ENCODE assay signal across 4 fruit fly cellular contexts in genomic region chrX:16263415-16263814, dm6.
TF ChIP-seq lines count a peak whose summit lies in the region.

No protein-coding gene starts in this region.

- TF ChIP-seq CTCF in whole organism, embryonic (GFP tag; optimal IDR thresholded peaks at IDR 0.05; lab: Kevin White, UChicago), result no peak

TF ChIP-seq in whole organism, embryonic, 481 proteins besides CTCF, POLR2A, EP300 and RAD21 (continues in another document):
- TF ChIP-seq CG6254 (GFP tag; optimal IDR thresholded peaks at IDR 0.05; lab: Kevin White, UChicago) (peak; percentile 72), HLH54F (GFP tag; optimal IDR thresholded peaks at IDR 0.05; lab: Kevin White, UChicago) (peak; percentile 19), CG17912 (GFP tag; optimal IDR thresholded peaks at IDR 0.05; lab: Kevin White, UChicago) (no peak), Dp (GFP tag; optimal IDR thresholded peaks at IDR 0.05; lab: Kevin White, UChicago) (no peak), CG2199 (GFP tag; IDR thresholded peaks at IDR 0.05; lab: Robert Waterston, UW) (0 out of 3 replicates have a peak, but pooled peaks have one; percentile 56), CG11695 (GFP tag; IDR thresholded peaks at IDR 0.05; lab: Robert Waterston, UW) (peak; percentile 78), CG7786 (GFP tag; optimal IDR thresholded peaks at IDR 0.05; lab: Kevin White, UChicago) (peak; percentile 24), CG4328 (GFP tag; optimal IDR thresholded peaks at IDR 0.05; lab: Kevin White, UChicago) (peak; percentile 1), org-1 (GFP tag; optimal IDR thresholded peaks at IDR 0.05; lab: Kevin White, UChicago) (peak; percentile 74), E2f2 (GFP tag; IDR thresholded peaks at IDR 0.05; lab: Robert Waterston, UW) (peak; percentile 55; the same call in 1 of the 2 replicates), CG34376 (GFP tag; optimal IDR thresholded peaks at IDR 0.05; lab: Kevin White, UChicago) (peak; percentile 56), sens (GFP tag; lab: Kevin White, UChicago) (peak; percentile 95), Lhr (GFP tag; optimal IDR thresholded peaks at IDR 0.05; lab: Kevin White, UChicago) (peak; percentile 34), MTF-1 (GFP tag; optimal IDR thresholded peaks at IDR 0.05; lab: Kevin White, UChicago; ENCODE audit: borderline replicate concordance) (peak; percentile 20), Dll (GFP tag; IDR thresholded peaks at IDR 0.05; lab: Robert Waterston, UW; ENCODE audit: partially characterized antibody) (no peak), CG14965 (GFP tag; optimal IDR thresholded peaks at IDR 0.05; lab: Kevin White, UChicago; ENCODE audit: borderline replicate concordance) (no peak), Trl (optimal IDR thresholded peaks at IDR 0.05; lab: Kevin White, UChicago) (no peak), Trl (GFP tag; optimal IDR thresholded peaks at IDR 0.05; lab: Kevin White, UChicago) (peak; percentile 46), cas (GFP tag; IDR thresholded peaks at IDR 0.05; lab: Robert Waterston, UW) (no peak), CG6272 (GFP tag; IDR thresholded peaks at IDR 0.05; lab: Robert Waterston, UW) (peak; percentile 53; the same call in 1 of the 2 replicates), knrl (GFP tag; IDR thresholded peaks at IDR 0.05; lab: Robert Waterston, UW; ENCODE audit: partially characterized antibody) (no peak)

TF ChIP-seq in whole organism, prepupa, 60 proteins besides CTCF, POLR2A, EP300 and RAD21 (continues in another document):
- TF ChIP-seq CG11762 (GFP tag; optimal IDR thresholded peaks at IDR 0.05; lab: Kevin White, UChicago; ENCODE audit: insufficient read depth) (peak; percentile 29), Sox14 (GFP tag; optimal IDR thresholded peaks at IDR 0.05; lab: Kevin White, UChicago) (peak; percentile 28), fd85E (GFP tag; optimal IDR thresholded peaks at IDR 0.05; lab: Kevin White, UChicago) (no peak), pdm3 (GFP tag; optimal IDR thresholded peaks at IDR 0.05; lab: Kevin White, UChicago) (peak; percentile 62), ss (GFP tag; optimal IDR thresholded peaks at IDR 0.05; lab: Kevin White, UChicago) (peak; percentile 62 to 73), Ets96B (tag; optimal IDR thresholded peaks at IDR 0.05; lab: Kevin White, UChicago) (peak; percentile 66), fd59A (GFP tag; optimal IDR thresholded peaks at IDR 0.05; lab: Kevin White, UChicago) (peak; percentile 52), CG3919 (GFP tag; optimal IDR thresholded peaks at IDR 0.05; lab: Kevin White, UChicago) (peak; percentile 65), CG10669 (GFP tag; optimal IDR thresholded peaks at IDR 0.05; lab: Kevin White, UChicago) (peak; percentile 65), CG15336 (GFP tag; IDR thresholded peaks at IDR 0.05; lab: Robert Waterston, UW) (peak; percentile 66), svp (GFP tag; lab: Kevin White, UChicago) (peak; percentile 86), esn (GFP tag; optimal IDR thresholded peaks at IDR 0.05; lab: Kevin White, UChicago) (peak; percentile 64), topi (GFP tag; optimal IDR thresholded peaks at IDR 0.05; lab: Kevin White, UChicago) (peak; percentile 53), eg (GFP tag; IDR thresholded peaks at IDR 0.05; lab: Robert Waterston, UW) (peak; percentile 42; the same call in 2 of the 3 replicates), CG3032 (tag; optimal IDR thresholded peaks at IDR 0.05; lab: Kevin White, UChicago) (peak; percentile 60), CG10631 (GFP tag; optimal IDR thresholded peaks at IDR 0.05; lab: Kevin White, UChicago) (peak; percentile 50), CG9139 (GFP tag; optimal IDR thresholded peaks at IDR 0.05; lab: Kevin White, UChicago) (peak; percentile 27), CG11902 (GFP tag; optimal IDR thresholded peaks at IDR 0.05; lab: Kevin White, UChicago) (peak; percentile 38), Lpt (GFP tag; optimal IDR thresholded peaks at IDR 0.05; lab: Kevin White, UChicago) (no peak), Gug (GFP tag; IDR thresholded peaks at IDR 0.05; lab: Robert Waterston, UW) (no peak; the same call in 1 of the 2 replicates), acj6 (GFP tag; optimal IDR thresholded peaks at IDR 0.05; lab: Kevin White, UChicago) (peak; percentile 60), CG6276 (GFP tag; optimal IDR thresholded peaks at IDR 0.05; lab: Kevin White, UChicago) (no peak), CG8319 (GFP tag; optimal IDR thresholded peaks at IDR 0.05; lab: Kevin White, UChicago) (peak; percentile 40)

TF ChIP-seq in whole organism, pupa, 21 proteins besides CTCF, POLR2A, EP300 and RAD21:
- no peak for TF ChIP-seq EcR (GFP tag; optimal IDR thresholded peaks at IDR 0.05; lab: Kevin White, UChicago)
- 0 out of 2 replicates have a peak, but pooled peaks have one; percentile 46 for TF ChIP-seq Ets98B (GFP tag; IDR thresholded peaks at IDR 0.05; lab: Robert Waterston, UW)
- TF ChIP-seq CG34367 (tag; optimal IDR thresholded peaks at IDR 0.05; lab: Kevin White, UChicago), result peak; percentile 69
- peak; percentile 60; the same call in 2 of the 3 replicates for TF ChIP-seq fd96Ca (GFP tag; IDR thresholded peaks at IDR 0.05; lab: Robert Waterston, UW)
- TF ChIP-seq CG14655 (GFP tag; optimal IDR thresholded peaks at IDR 0.05; lab: Kevin White, UChicago), result peak; percentile 59
- peak; percentile 68 for TF ChIP-seq CG9948 (tag; optimal IDR thresholded peaks at IDR 0.05; lab: Kevin White, UChicago)
- peak; percentile 38; the same call in 1 of the 2 replicates for TF ChIP-seq CG12605 (GFP tag; IDR thresholded peaks at IDR 0.05; lab: Robert Waterston, UW)
- TF ChIP-seq Pif1B (GFP tag; optimal IDR thresholded peaks at IDR 0.05; lab: Kevin White, UChicago), result peak; percentile 51
- peak; percentile 63 for TF ChIP-seq Pif1A (GFP tag; optimal IDR thresholded peaks at IDR 0.05; lab: Kevin White, UChicago)
- TF ChIP-seq CG17806 (tag; optimal IDR thresholded peaks at IDR 0.05; lab: Kevin White, UChicago), result peak; percentile 69
- peak; percentile 68 for TF ChIP-seq CG15710 (tag; optimal IDR thresholded peaks at IDR 0.05; lab: Kevin White, UChicago)
- no peak for TF ChIP-seq CG10348 (GFP tag; IDR thresholded peaks at IDR 0.05; lab: Robert Waterston, UW)
- TF ChIP-seq CG4496 (GFP tag; IDR thresholded peaks at IDR 0.05; lab: Robert Waterston, UW), result peak; percentile 52; the same call in 1 of the 3 replicates
- peak; percentile 33; the same call in 1 of the 2 replicates for TF ChIP-seq CG32121 (GFP tag; IDR thresholded peaks at IDR 0.05; lab: Robert Waterston, UW)
- TF ChIP-seq CG8159 (tag; optimal IDR thresholded peaks at IDR 0.05; lab: Kevin White, UChicago), result peak; percentile 71
- no peak for TF ChIP-seq CG13204 (GFP tag; optimal IDR thresholded peaks at IDR 0.05; lab: Kevin White, UChicago)
- no peak for TF ChIP-seq rn (GFP tag; IDR thresholded peaks at IDR 0.05; lab: Robert Waterston, UW)
- no peak for TF ChIP-seq gl (tag; optimal IDR thresholded peaks at IDR 0.05; lab: Kevin White, UChicago)
- TF ChIP-seq Snoo (tag; optimal IDR thresholded peaks at IDR 0.05; lab: Kevin White, UChicago), result peak; percentile 49
- no peak for TF ChIP-seq D1 (tag; optimal IDR thresholded peaks at IDR 0.05; lab: Kevin White, UChicago)
- TF ChIP-seq CG8301 (tag; optimal IDR thresholded peaks at IDR 0.05; lab: Kevin White, UChicago), result peak; percentile 54

TF ChIP-seq in whole organism, wandering third instar larva, 38 proteins besides CTCF, POLR2A, EP300 and RAD21:
- TF ChIP-seq sv (GFP tag; optimal IDR thresholded peaks at IDR 0.05; lab: Kevin White, UChicago), result peak; percentile 66
- TF ChIP-seq GATAd (GFP tag; optimal IDR thresholded peaks at IDR 0.05; lab: Kevin White, UChicago), result no peak
- TF ChIP-seq fru (GFP tag; optimal IDR thresholded peaks at IDR 0.05; lab: Kevin White, UChicago), result peak; percentile 65
- no peak for TF ChIP-seq CG32264 (GFP tag; optimal IDR thresholded peaks at IDR 0.05; lab: Kevin White, UChicago)
- TF ChIP-seq OdsH (GFP tag; optimal IDR thresholded peaks at IDR 0.05; lab: Kevin White, UChicago), result peak; percentile 35
- peak; percentile 56 for TF ChIP-seq rgr (GFP tag; optimal IDR thresholded peaks at IDR 0.05; lab: Kevin White, UChicago)
- TF ChIP-seq woc (GFP tag; optimal IDR thresholded peaks at IDR 0.05; lab: Kevin White, UChicago), result no peak
- peak; percentile 34 for TF ChIP-seq br (GFP tag; optimal IDR thresholded peaks at IDR 0.05; lab: Kevin White, UChicago)
- TF ChIP-seq Hnf4 (GFP tag; optimal IDR thresholded peaks at IDR 0.05; lab: Kevin White, UChicago), result peak; percentile 33
- TF ChIP-seq psq (GFP tag; optimal IDR thresholded peaks at IDR 0.05; lab: Kevin White, UChicago), result peak; percentile 25
- no peak for TF ChIP-seq Vsx2 (GFP tag; optimal IDR thresholded peaks at IDR 0.05; lab: Kevin White, UChicago; ENCODE audit: partially characterized antibody)
- TF ChIP-seq Sp1 (GFP tag; optimal IDR thresholded peaks at IDR 0.05; lab: Kevin White, UChicago), result peak; percentile 56
- peak; percentile 62 for TF ChIP-seq h (GFP tag; optimal IDR thresholded peaks at IDR 0.05; lab: Kevin White, UChicago)
- TF ChIP-seq dmrt93B (GFP tag; optimal IDR thresholded peaks at IDR 0.05; lab: Kevin White, UChicago), result peak; percentile 43
- peak in 1 of 2 experiments; percentile 68 for TF ChIP-seq foxo (GFP tag; optimal IDR thresholded peaks at IDR 0.05; lab: Kevin White, UChicago)
- TF ChIP-seq HLH106 (tag; optimal IDR thresholded peaks at IDR 0.05; lab: Kevin White, UChicago), result peak; percentile 57
- TF ChIP-seq Dif (GFP tag; optimal IDR thresholded peaks at IDR 0.05; lab: Kevin White, UChicago; ENCODE audit: partially characterized antibody), result no peak
- TF ChIP-seq Rel (GFP tag; optimal IDR thresholded peaks at IDR 0.05; lab: Kevin White, UChicago), result no peak
- no peak for TF ChIP-seq Rel (tag; optimal IDR thresholded peaks at IDR 0.05; lab: Kevin White, UChicago)
- TF ChIP-seq tai (GFP tag; optimal IDR thresholded peaks at IDR 0.05; lab: Kevin White, UChicago), result no peak
- TF ChIP-seq ey (GFP tag; optimal IDR thresholded peaks at IDR 0.05; lab: Kevin White, UChicago), result peak; percentile 48
- no peak for TF ChIP-seq Jra (GFP tag; optimal IDR thresholded peaks at IDR 0.05; lab: Kevin White, UChicago)

Comparison
In these comparisons a context has a peak if more than half of its experiments do, and no peak if none do; other contexts are left out.
1. Of the 7 proteins assayed by ChIP-seq in both whole organism, embryonic and whole organism, prepupa: peak only in whole organism, embryonic: Blimp-1 and Gug; only in whole organism, prepupa: Hr39; in both: CG6854 and Sox102F; in neither: 2.